Fruit fly (Drosophila melanogaster) whole organism, prepupa: ENCODE data around the gene rec.

Source experiments
- CG11902 ChIP-seq: fragments of 200-800 bp; sonication (Bioruptor generic); optimal IDR thresholded peaks from 3 replicates; lab custom pipeline; 2016; ENCODE audit warnings: missing biosample characterization, missing genetic modification characterization
- CG1621 ChIP-seq: fragments of 200-800 bp; sonication (Bioruptor generic); optimal IDR thresholded peaks from 3 replicates; lab custom pipeline; 2018; ENCODE audit warnings: missing biosample characterization, mild to moderate bottlenecking, missing genetic modification characterization
- CG6854 ChIP-seq: fragments of 200-800 bp; sonication (Bioruptor generic); optimal IDR thresholded peaks from 2 replicates; lab custom pipeline; 2017; ENCODE audit warnings: missing biosample characterization, mild to moderate bottlenecking, missing genetic modification characterization
- Eip93F ChIP-seq: fragments of 200-800 bp; sonication (Bioruptor generic); optimal IDR thresholded peaks from 2 replicates; lab custom pipeline; 2016; ENCODE audit warnings: missing biosample characterization, mild to moderate bottlenecking, missing genetic modification characterization
- Lpt ChIP-seq: fragments of 200-800 bp; sonication (Bioruptor generic); optimal IDR thresholded peaks from 3 replicates; lab custom pipeline; 2016; ENCODE audit warnings: missing biosample characterization, missing genetic modification characterization
- achi ChIP-seq: fragments of 200-800 bp; sonication (Bioruptor generic); optimal IDR thresholded peaks from 3 replicates; lab custom pipeline; 2016; ENCODE audit warnings: missing biosample characterization, missing genetic modification characterization
- cyc ChIP-seq: fragments of 200-800 bp; sonication (Bioruptor generic); optimal IDR thresholded peaks from 3 replicates; lab custom pipeline; 2016; ENCODE audit warnings: missing biosample characterization, missing genetic modification characterization
- lz ChIP-seq: fragments of 200-800 bp; sonication (Bioruptor generic); optimal IDR thresholded peaks from 3 replicates; lab custom pipeline; 2016; ENCODE audit warnings: missing biosample characterization, missing genetic modification characterization
- pdm3 ChIP-seq: fragments of 200-800 bp; sonication (Bioruptor generic); optimal IDR thresholded peaks from 3 replicates; lab custom pipeline; 2016; ENCODE audit warnings: missing biosample characterization, missing genetic modification characterization

- TF ChIP-seq pdm3 (peak; percentile 1), achi (no peak), cyc (GFP tag; lab: Kevin White, UChicago) (no peak), CG6854 (GFP tag; lab: Kevin White, UChicago) (peak; percentile 39), Eip93F (GFP tag; lab: Kevin White, UChicago) (no peak), CG1621 (peak; percentile 69), lz (GFP tag; lab: Kevin White, UChicago) (no peak), CG11902 (GFP tag; lab: Kevin White, UChicago) (no peak), Lpt (GFP tag; lab: Kevin White, UChicago) (no peak)
Observed at dm6 chr3R:15807306-15807705, 25.1 kb downstream of the rec start.
